Fruit fly (Drosophila melanogaster): ENCODE data around the gene AcCoAS.

DNA sequence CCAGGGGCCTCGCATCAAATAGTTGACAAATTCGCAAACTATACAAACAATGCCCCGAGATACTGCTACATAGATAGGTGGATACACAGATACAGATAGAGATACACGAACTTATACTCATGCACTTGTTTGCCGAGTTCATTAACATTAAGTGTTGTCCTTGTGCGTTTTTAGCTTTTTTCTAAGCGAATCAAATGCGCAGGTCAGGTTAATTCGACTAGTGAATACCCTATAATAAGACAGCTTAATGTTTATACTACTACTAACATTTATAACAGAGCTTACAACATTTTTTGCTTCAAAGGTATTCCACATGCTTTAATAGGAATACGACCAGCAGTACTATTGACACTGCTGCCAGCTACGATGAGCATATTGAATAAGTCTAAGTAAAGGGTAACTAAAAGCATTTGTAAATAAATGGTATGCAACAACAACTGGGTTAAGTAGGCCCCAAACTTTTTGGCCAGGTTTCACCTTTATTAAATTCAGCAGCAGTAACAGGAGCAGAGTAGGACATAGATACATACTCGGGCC, 38.5 kb downstream of the AcCoAS start:
- TF ChIP-seq CG6163 (GFP tag; IDR thresholded peaks at IDR 0.05) (0 out of 3 replicates have a peak, but pooled peaks have one; percentile 10), Eip78C (GFP tag) (peak; percentile 64), CG3919 (GFP tag; optimal IDR thresholded peaks at IDR 0.05) (no peak)

Measured in whole organism, prepupa.